Worm (Caenorhabditis elegans) whole organism, L4 larva: ENCODE measurements around the gene mrpl-36.

ENCODE experiments used
- F37D6.2 ChIP-seq: sonication (generic microtip); optimal IDR thresholded peaks from 2 replicates; lab custom pipeline; 2016; ENCODE audit warnings: mild to moderate bottlenecking, missing genetic modification characterization, missing compliant biosample characterization
- F44E2.7 ChIP-seq: fragments of 200-800 bp; sonication (Bioruptor generic); IDR thresholded peaks from 2 replicates; pipeline ENCODE4 v2.1.2; 2022; ENCODE audit warnings: missing genetic modification characterization, missing compliant biosample characterization
- T20F7.1 ChIP-seq: fragments of 200-800 bp; sonication (Bioruptor generic); optimal IDR thresholded peaks from 2 replicates; lab custom pipeline; 2018; ENCODE audit warnings: mild to moderate bottlenecking, missing genetic modification characterization, missing compliant biosample characterization
- T26A8.4 ChIP-seq: fragments of 200-800 bp; sonication (Bioruptor generic); IDR thresholded peaks from 2 replicates; pipeline ENCODE4 v1.3.6; 2022; ENCODE audit warnings: missing genetic modification characterization, missing compliant biosample characterization
- Y105C5A.15 ChIP-seq: fragments of 200-800 bp; sonication (Bioruptor generic); IDR thresholded peaks from 2 replicates; pipeline ENCODE4 v1.3.6; 2022; ENCODE audit warnings: missing genetic modification characterization, missing compliant biosample characterization
- Y48G9A.11 ChIP-seq: fragments of 200-800 bp; sonication (Bioruptor generic); IDR thresholded peaks from 2 replicates; pipeline ENCODE4 v1.3.6; 2022; ENCODE audit warnings: missing genetic modification reagents, missing genetic modification characterization, missing compliant biosample characterization
- Y75B8A.6 ChIP-seq: fragments of 200-800 bp; sonication (Bioruptor generic); IDR thresholded peaks from 2 replicates; pipeline ENCODE4 v1.3.6; 2022; ENCODE audit warnings: missing genetic modification reagents, missing genetic modification characterization, missing compliant biosample characterization
- aha-1 ChIP-seq: fragments of 150-350 bp; peaks from one replicate; lab custom pipeline; 2014; ENCODE audit warnings: missing biosample characterization, missing genetic modification characterization
- ceh-44 ChIP-seq: fragments of 200-800 bp; sonication (Bioruptor generic); IDR thresholded peaks from 2 replicates; pipeline ENCODE4 v1.3.6; 2022; ENCODE audit warnings: missing genetic modification reagents, missing genetic modification characterization, missing compliant biosample characterization
- ceh-62 ChIP-seq: sonication (generic microtip); optimal IDR thresholded peaks from 2 replicates; lab custom pipeline; 2017; ENCODE audit warnings: missing biosample characterization, missing genetic modification characterization
- ceh-82 ChIP-seq: sonication (generic microtip); optimal IDR thresholded peaks from 2 replicates; lab custom pipeline; 2017; ENCODE audit warnings: missing biosample characterization, missing genetic modification characterization
- cey-2 ChIP-seq: sonication (generic microtip); optimal IDR thresholded peaks from 3 replicates; lab custom pipeline; 2017; ENCODE audit warnings: missing genetic modification characterization, mild to moderate bottlenecking, missing compliant biosample characterization, antibody characterized with exemption, borderline replicate concordance; ENCODE audit not compliant: insufficient read depth
- dmd-6 ChIP-seq: fragments of 200-800 bp; sonication (Bioruptor generic); IDR thresholded peaks from 2 replicates; pipeline ENCODE4 v1.3.6; 2022; ENCODE audit warnings: missing genetic modification reagents, missing genetic modification characterization, missing compliant biosample characterization
- duxl-1 ChIP-seq: sonication (generic microtip); optimal IDR thresholded peaks from 2 replicates; lab custom pipeline; 2016; ENCODE audit warnings: mild to moderate bottlenecking, missing genetic modification characterization, moderate library complexity, missing compliant biosample characterization; ENCODE audit not compliant: poor library complexity
- dve-1 ChIP-seq: sonication (generic microtip); optimal IDR thresholded peaks from 2 replicates; lab custom pipeline; 2017; ENCODE audit warnings: antibody characterized with exemption, mild to moderate bottlenecking, missing genetic modification characterization, missing compliant biosample characterization; ENCODE audit not compliant: insufficient read depth
- egl-27 ChIP-seq: sonication (generic microtip); optimal IDR thresholded peaks from 3 replicates; lab custom pipeline; 2017; ENCODE audit warnings: missing biosample characterization, missing genetic modification reagents, missing genetic modification characterization
- gei-8 ChIP-seq: fragments of 200-800 bp; sonication (Bioruptor generic); optimal IDR thresholded peaks from 2 replicates; lab custom pipeline; 2018; ENCODE audit warnings: mild to moderate bottlenecking, missing genetic modification characterization, missing compliant biosample characterization
- hif-1 ChIP-seq, 2 experiments: sonication (generic microtip); optimal IDR thresholded peaks; 2 replicates each; lab custom pipeline; 2016 to 2017; ENCODE audit warnings: missing compliant biosample characterization in 2 of 2, missing genetic modification characterization in 2 of 2, missing genetic modification reagents in 2 of 2, missing genotype in 2 of 2, mild to moderate bottlenecking in 1 of 2
- hlh-11 ChIP-seq: fragments of 200-800 bp; sonication (Bioruptor generic); optimal IDR thresholded peaks from 2 replicates; lab custom pipeline; 2018; ENCODE audit warnings: mild to moderate bottlenecking, missing genetic modification characterization, missing compliant biosample characterization
- lin-15B ChIP-seq: fragments of 150-350 bp; sonication (generic microtip); optimal IDR thresholded peaks from 3 replicates; lab custom pipeline; 2014; ENCODE audit warnings: missing biosample characterization, missing genetic modification characterization
- lsy-2 ChIP-seq, 2 experiments: fragments of 150-350 bp in 1 of 2; sonication (generic microtip) in 1 of 2; optimal IDR thresholded peaks; 2 replicates each; lab custom pipeline; 2014 to 2017; ENCODE audit warnings: missing biosample characterization in 2 of 2, missing genetic modification characterization in 2 of 2
- madf-9 ChIP-seq: fragments of 200-800 bp; sonication (Bioruptor generic); conservative IDR thresholded peaks from 2 replicates; pipeline ENCODE4 v1.3.6; 2022; ENCODE audit warnings: missing genetic modification reagents, missing genetic modification characterization, missing compliant biosample characterization
- mdl-1 ChIP-seq, 2 experiments: fragments of 150-350 bp in 1 of 2; sonication (generic microtip) in 1 of 2; optimal IDR thresholded peaks; 2 replicates each; lab custom pipeline; 2014 to 2017; ENCODE audit warnings: missing biosample characterization in 2 of 2, missing genetic modification characterization in 2 of 2
- mdt-29 ChIP-seq: fragments of 200-800 bp; sonication (Bioruptor generic); IDR thresholded peaks from 2 replicates; pipeline ENCODE4 v1.3.6; 2022; ENCODE audit warnings: missing genetic modification reagents, missing genetic modification characterization, missing compliant biosample characterization
- mep-1 ChIP-seq: fragments of 150-350 bp; sonication (generic microtip); optimal IDR thresholded peaks from 3 replicates; lab custom pipeline; 2014; ENCODE audit warnings: missing biosample characterization, missing genetic modification characterization
- mes-2 ChIP-seq: sonication (generic microtip); optimal IDR thresholded peaks from 2 replicates; lab custom pipeline; 2016; ENCODE audit warnings: missing genotype, mild to moderate bottlenecking, missing genetic modification characterization, missing compliant biosample characterization; ENCODE audit not compliant: poor library complexity, severe bottlenecking
- nhr-10 ChIP-seq: fragments of 150-350 bp; optimal IDR thresholded peaks from 2 replicates; lab custom pipeline; 2014; ENCODE audit warnings: missing biosample characterization, missing genetic modification characterization
- nhr-102 ChIP-seq: sonication (generic microtip); optimal IDR thresholded peaks from 2 replicates; lab custom pipeline; 2016; ENCODE audit warnings: mild to moderate bottlenecking, missing genetic modification characterization, moderate library complexity, missing compliant biosample characterization
- nhr-111 ChIP-seq: fragments of 200-800 bp; sonication (Bioruptor generic); optimal IDR thresholded peaks from 2 replicates; lab custom pipeline; 2018; ENCODE audit warnings: mild to moderate bottlenecking, missing genetic modification characterization, missing compliant biosample characterization
- nhr-237 ChIP-seq: sonication (generic microtip); optimal IDR thresholded peaks from 2 replicates; lab custom pipeline; 2017; ENCODE audit warnings: missing biosample characterization, missing genetic modification characterization
- nhr-25 ChIP-seq: sonication (generic microtip); optimal IDR thresholded peaks from 2 replicates; lab custom pipeline; 2017; ENCODE audit warnings: missing genetic modification characterization, mild to moderate bottlenecking, missing compliant biosample characterization, antibody characterized with exemption, moderate library complexity, borderline replicate concordance; ENCODE audit not compliant: insufficient read depth
- nhr-28 ChIP-seq: fragments of 150-350 bp; optimal IDR thresholded peaks from 2 replicates; lab custom pipeline; 2014; ENCODE audit warnings: missing biosample characterization, missing genetic modification characterization
- nhr-41 ChIP-seq: fragments of 200-800 bp; sonication (Bioruptor generic); IDR thresholded peaks from 2 replicates; pipeline ENCODE4 v1.3.6; 2022; ENCODE audit warnings: missing genetic modification reagents, missing genetic modification characterization, missing compliant biosample characterization
- nhr-48 ChIP-seq: sonication (generic microtip); optimal IDR thresholded peaks from 2 replicates; lab custom pipeline; 2016; ENCODE audit warnings: mild to moderate bottlenecking, missing genetic modification characterization, missing compliant biosample characterization
- nhr-77 ChIP-seq: fragments of 150-350 bp; optimal IDR thresholded peaks from 2 replicates; lab custom pipeline; 2014; ENCODE audit warnings: missing biosample characterization, missing genetic modification characterization
- php-3 ChIP-seq: fragments of 200-800 bp; sonication (Bioruptor generic); IDR thresholded peaks from 2 replicates; pipeline ENCODE4 v1.3.6; 2022; ENCODE audit warnings: missing genetic modification reagents, missing genetic modification characterization, missing compliant biosample characterization
- skn-1 ChIP-seq: fragments of 150-350 bp; optimal IDR thresholded peaks from 2 replicates; lab custom pipeline; 2014; ENCODE audit warnings: missing biosample characterization, missing genetic modification characterization
- snpc-1.2 ChIP-seq: fragments of 200-800 bp; sonication (Bioruptor generic); IDR thresholded peaks from 2 replicates; pipeline ENCODE4 v1.3.6; 2022; ENCODE audit warnings: missing genetic modification reagents, missing genetic modification characterization, missing compliant biosample characterization
- tag-97 ChIP-seq: fragments of 200-800 bp; sonication (Bioruptor generic); IDR thresholded peaks from 2 replicates; pipeline ENCODE4 v1.3.6; 2022; ENCODE audit warnings: missing genetic modification characterization, missing compliant biosample characterization
- unc-62 ChIP-seq, 3 experiments: fragments of 150-350 bp in 1 of 3; sonication (generic microtip); optimal IDR thresholded peaks in 2 of 3; peaks in 1 of 3; 1 replicate in 1 of 3; 2 replicates in 2 of 3; lab custom pipeline; 2014 to 2017; ENCODE audit warnings: missing biosample characterization in 3 of 3, missing genetic modification characterization in 3 of 3, missing genetic modification reagents in 3 of 3, missing genotype in 1 of 3
- zfp-3 ChIP-seq: fragments of 200-800 bp; sonication (Bioruptor generic); conservative IDR thresholded peaks from 2 replicates; pipeline ENCODE4 v1.3.6; 2022; ENCODE audit warnings: missing genetic modification reagents, missing genetic modification characterization, missing compliant biosample characterization
- zip-11 ChIP-seq: fragments of 200-800 bp; sonication (Bioruptor generic); IDR thresholded peaks from 2 replicates; pipeline ENCODE4 v1.3.6; 2022; ENCODE audit warnings: missing genetic modification characterization, missing compliant biosample characterization
- zip-2 ChIP-seq: fragments of 150-350 bp; optimal IDR thresholded peaks from 2 replicates; lab custom pipeline; 2014; ENCODE audit warnings: missing biosample characterization, missing genetic modification characterization
- ztf-7 ChIP-seq: fragments of 150-350 bp; optimal IDR thresholded peaks from 2 replicates; lab custom pipeline; 2014; ENCODE audit warnings: missing biosample characterization, missing genetic modification characterization

mrpl-36 gene

ce11 chrIII:9804997-9805610 is 42.8 kb downstream of the mrpl-36 start, which contains the start of gene riok-3:
Gene riok-3, minus strand, starts transcription at chrIII:9805011.
- no peak for TF ChIP-seq mdl-1 (tag; optimal IDR thresholded peaks at IDR 0.05; lab: Kevin White, UChicago)
- no peak for TF ChIP-seq nhr-48 (tag; lab: Kevin White, UChicago)
- no peak for TF ChIP-seq lin-15B (tag; lab: Kevin White, UChicago)
- no peak for TF ChIP-seq ceh-62
- TF ChIP-seq hif-1 (tag; optimal IDR thresholded peaks at IDR 0.05; lab: Kevin White, UChicago): no peak
- TF ChIP-seq nhr-28 (tag; lab: Kevin White, UChicago): peak; percentile 12
- no peak for TF ChIP-seq ztf-7 (tag; lab: Kevin White, UChicago)
- peak; percentile 40 for TF ChIP-seq T20F7.1 (GFP tag; lab: Kevin White, UChicago)
- no peak for TF ChIP-seq nhr-237
- peak; percentile 78 for TF ChIP-seq T26A8.4 (GFP tag; lab: Robert Waterston, UW)
- no peak for TF ChIP-seq egl-27 (tag; lab: Kevin White, UChicago)
- TF ChIP-seq lsy-2 (tag; optimal IDR thresholded peaks at IDR 0.05; lab: Kevin White, UChicago): peak in 1 of 2 experiments; percentile 51
- TF ChIP-seq nhr-10 (tag; lab: Kevin White, UChicago): no peak
- no peak for TF ChIP-seq snpc-1.2
- peak; percentile 55; the same call in 1 of the 2 replicates for TF ChIP-seq php-3
- peak; percentile 1 for TF ChIP-seq hlh-11
- TF ChIP-seq mdt-29: 0 out of 2 replicates have a peak, but pooled peaks have one; percentile 8
- peak; percentile 77 for TF ChIP-seq zfp-3
- TF ChIP-seq Y75B8A.6 (GFP tag; lab: Robert Waterston, UW): no peak
- peak; percentile 33 for TF ChIP-seq mep-1 (tag; lab: Kevin White, UChicago)
- peak; percentile 1 for TF ChIP-seq dve-1
- no peak for TF ChIP-seq duxl-1
- TF ChIP-seq cey-2 (tag; lab: Kevin White, UChicago): no peak
- TF ChIP-seq madf-9 (GFP tag; lab: Robert Waterston, UW): no peak
- TF ChIP-seq gei-8 (GFP tag; lab: Kevin White, UChicago): peak; percentile 18
- TF ChIP-seq zip-2 (tag; lab: Kevin White, UChicago): peak; percentile 87
- peak in 1 of 2 experiments; percentile 25 for TF ChIP-seq unc-62 (GFP tag; optimal IDR thresholded peaks at IDR 0.05 in 1 of 2; lab: Kevin White, UChicago)
- TF ChIP-seq unc-62 (tag; optimal IDR thresholded peaks at IDR 0.05; lab: Kevin White, UChicago): no peak
- TF ChIP-seq ceh-44 (GFP tag; lab: Robert Waterston, UW): no peak
- TF ChIP-seq aha-1 (tag; lab: Kevin White, UChicago): no peak
- no peak for TF ChIP-seq skn-1
- peak; percentile 47 for TF ChIP-seq mes-2 (tag; lab: Kevin White, UChicago)
- no peak for TF ChIP-seq ceh-82 (tag; lab: Kevin White, UChicago)
- TF ChIP-seq nhr-102 (tag; lab: Kevin White, UChicago): peak; percentile 35
- no peak for TF ChIP-seq nhr-41 (GFP tag; lab: Robert Waterston, UW)
- TF ChIP-seq nhr-77: peak; percentile 39

- TF ChIP-seq mep-1 (tag; lab: Kevin White, UChicago): no peak
- TF ChIP-seq zip-11 (GFP tag; lab: Robert Waterston, UW): no peak
- no peak for TF ChIP-seq mes-2 (tag; lab: Kevin White, UChicago)
- no peak for TF ChIP-seq T26A8.4 (GFP tag; lab: Robert Waterston, UW)
- TF ChIP-seq Y48G9A.11: no peak
- no peak for TF ChIP-seq nhr-41 (GFP tag; lab: Robert Waterston, UW)
- no peak for TF ChIP-seq nhr-25 (tag; lab: Kevin White, UChicago)
- no peak for TF ChIP-seq nhr-111 (GFP tag; lab: Kevin White, UChicago)
- no peak for TF ChIP-seq ceh-82 (tag; lab: Kevin White, UChicago)
- no peak for TF ChIP-seq Y75B8A.6 (GFP tag; lab: Robert Waterston, UW)
- no peak for TF ChIP-seq mdt-29
- no peak for TF ChIP-seq ztf-7 (tag; lab: Kevin White, UChicago)
- no peak for TF ChIP-seq F44E2.7 (GFP tag; lab: Robert Waterston, UW)
- no peak for TF ChIP-seq tag-97 (GFP tag; lab: Robert Waterston, UW)
- TF ChIP-seq dmd-6 (GFP tag; lab: Robert Waterston, UW): no peak
- TF ChIP-seq duxl-1: no peak
- TF ChIP-seq F37D6.2 (tag; lab: Kevin White, UChicago): no peak
- TF ChIP-seq Y105C5A.15: no peak
Observed at ce11 chrIII:9802045-9802444, 45.9 kb downstream of the mrpl-36 start.
